Worm (Caenorhabditis elegans) whole organism, L2 larva: ENCODE measurements around the gene tlk-1.
A peak's percentile ranks its signal among the peaks of the same experiment; 100 is the strongest.

ENCODE experiments used
- aly-2 ChIP-seq: fragments of 150-350 bp; optimal IDR thresholded peaks from 2 replicates; lab custom pipeline; 2014; ENCODE audit warnings: missing biosample characterization, missing genetic modification characterization
- ama-1 ChIP-seq: fragments of 150-350 bp; optimal IDR thresholded peaks from 2 replicates; lab custom pipeline; 2018; ENCODE audit warnings: inconsistent platforms
- ceh-16 ChIP-seq: fragments of 150-350 bp; optimal IDR thresholded peaks from 2 replicates; lab custom pipeline; 2014; ENCODE audit warnings: missing biosample characterization, missing genetic modification characterization
- egl-27 ChIP-seq: sonication (generic microtip); optimal IDR thresholded peaks from 3 replicates; lab custom pipeline; 2017; ENCODE audit warnings: missing biosample characterization, missing genetic modification reagents, missing genetic modification characterization
- fos-1 ChIP-seq: fragments of 150-350 bp; optimal IDR thresholded peaks from 2 replicates; lab custom pipeline; 2014; ENCODE audit warnings: missing biosample characterization, missing genetic modification characterization
- lin-39 ChIP-seq: fragments of 150-350 bp; optimal IDR thresholded peaks from 2 replicates; lab custom pipeline; 2014; ENCODE audit warnings: missing biosample characterization, missing genetic modification reagents, missing genetic modification characterization
- nhr-11 ChIP-seq: fragments of 150-350 bp; optimal IDR thresholded peaks from 2 replicates; lab custom pipeline; 2014; ENCODE audit warnings: missing biosample characterization, missing genetic modification characterization
- nhr-12 ChIP-seq: fragments of 150-350 bp; optimal IDR thresholded peaks from 2 replicates; lab custom pipeline; 2014; ENCODE audit warnings: missing biosample characterization, missing genetic modification characterization
- nhr-237 ChIP-seq: fragments of 150-350 bp; optimal IDR thresholded peaks from 2 replicates; lab custom pipeline; 2014; ENCODE audit warnings: missing biosample characterization, missing genetic modification characterization
- nhr-25 ChIP-seq: fragments of 150-350 bp; sonication (generic microtip); optimal IDR thresholded peaks from 3 replicates; lab custom pipeline; 2014; ENCODE audit warnings: missing biosample characterization, missing genetic modification characterization
- skn-1 ChIP-seq: sonication (generic microtip); optimal IDR thresholded peaks from 2 replicates; lab custom pipeline; 2017; ENCODE audit warnings: missing biosample characterization, missing genetic modification characterization
- unc-62 ChIP-seq: fragments of 150-350 bp; optimal IDR thresholded peaks from 2 replicates; lab custom pipeline; 2014; ENCODE audit warnings: missing biosample characterization, missing genetic modification reagents, missing genetic modification characterization
- ztf-11 ChIP-seq: sonication (generic microtip); optimal IDR thresholded peaks from 2 replicates; lab custom pipeline; 2017; ENCODE audit warnings: missing biosample characterization, missing genetic modification characterization

DNA sequence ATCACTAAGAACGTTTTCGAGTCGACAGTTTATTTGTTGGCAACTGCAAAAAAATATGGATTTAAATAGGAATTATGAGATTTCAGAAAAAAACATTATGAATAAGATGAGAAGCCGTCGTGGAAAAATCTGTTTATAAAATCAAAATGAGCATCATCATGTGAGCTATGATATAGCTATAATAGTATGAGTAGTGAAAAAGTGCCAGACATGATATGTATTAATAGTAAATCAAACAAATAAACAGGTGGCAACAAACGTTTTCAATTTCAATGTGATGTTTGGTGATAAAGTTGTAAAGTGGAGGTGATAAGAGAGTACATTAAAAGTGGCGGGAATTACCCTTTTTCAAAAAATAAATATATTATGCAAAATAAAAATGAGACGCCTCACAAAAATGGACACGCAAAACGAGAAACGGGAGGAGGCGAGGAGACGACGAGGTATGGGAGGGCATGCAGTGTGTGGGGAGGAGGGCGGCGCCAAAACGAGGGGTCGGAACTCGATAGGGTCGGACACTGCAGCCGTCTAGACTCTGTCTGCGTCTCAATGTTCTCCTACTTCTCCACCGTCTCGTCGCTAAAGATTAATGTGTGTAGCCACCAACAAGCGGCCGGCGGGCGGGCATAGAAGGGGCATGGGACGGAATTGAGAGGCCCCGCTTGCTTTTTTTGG, 31.9 kb upstream of the tlk-1 start, which contains the start of gene C07A9.9:
- no peak for TF ChIP-seq lin-39
- TF ChIP-seq nhr-12 (tag; lab: Kevin White, UChicago), result no peak
- no peak for TF ChIP-seq unc-62 (GFP tag; lab: Kevin White, UChicago)
- TF ChIP-seq aly-2 (tag; lab: Kevin White, UChicago), result no peak
- TF ChIP-seq nhr-25, result peak; percentile 61
- TF ChIP-seq nhr-237 (tag; lab: Kevin White, UChicago), result peak; percentile 10
- TF ChIP-seq ztf-11 (tag; lab: Kevin White, UChicago), result no peak
- no peak for TF ChIP-seq nhr-11 (tag; lab: Kevin White, UChicago)
- peak; percentile 18 for TF ChIP-seq skn-1
- TF ChIP-seq ceh-16 (tag; lab: Kevin White, UChicago), result peak; percentile 54
- peak; percentile 79 for TF ChIP-seq egl-27 (tag; lab: Kevin White, UChicago)
- TF ChIP-seq ama-1 (lab: Kevin White, UChicago), result no peak
- TF ChIP-seq fos-1, result peak; percentile 60
